Worm (Caenorhabditis elegans) whole organism, L3 larva: ENCODE results near the gene ima-3.

Source experiments
- lin-15B ChIP-seq: fragments of 150-350 bp; optimal IDR thresholded peaks from 2 replicates; lab custom pipeline; 2014; ENCODE audit warnings: missing biosample characterization, missing genetic modification characterization
- pha-4 ChIP-seq: fragments of 150-350 bp; optimal IDR thresholded peaks from 2 replicates; lab custom pipeline; 2014; ENCODE audit warnings: missing biosample characterization, missing genetic modification reagents, missing genetic modification characterization
- ztf-11 ChIP-seq: fragments of 150-350 bp; optimal IDR thresholded peaks from 2 replicates; lab custom pipeline; 2014; ENCODE audit warnings: missing biosample characterization, missing genetic modification characterization

DNA sequence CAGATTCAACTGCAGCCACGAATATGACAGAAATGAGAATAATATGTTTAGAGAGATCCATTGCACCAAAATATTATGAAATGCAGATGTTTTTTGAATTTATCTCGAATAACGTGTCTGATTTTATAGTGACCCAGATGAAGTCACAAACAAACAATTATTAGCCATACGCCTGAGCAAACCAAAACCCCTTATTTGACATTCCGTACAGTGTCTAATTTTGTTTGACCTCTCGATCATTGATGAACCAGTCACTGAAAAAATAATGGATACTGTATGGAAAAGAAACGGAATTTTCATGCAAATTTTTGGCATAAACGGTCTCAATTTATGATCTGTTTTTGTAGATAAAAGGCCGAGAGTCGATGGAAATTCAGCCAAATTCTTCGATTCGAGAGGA is 45.3 kb downstream of the ima-3 start, which contains the start of the genes R05G6.9 and R05G6.3:
- TF ChIP-seq lin-15B (tag; lab: Kevin White, UChicago) (no peak), pha-4 (tag; lab: Kevin White, UChicago) (no peak), ztf-11 (tag; lab: Kevin White, UChicago) (no peak)
